Fruit fly (Drosophila melanogaster) whole organism, larva: ENCODE measurements around the gene CG33510.

Source experiments
- noc ChIP-seq: fragments of 200-800 bp; sonication (Bioruptor generic); optimal IDR thresholded peaks from 3 replicates; lab custom pipeline; 2019; ENCODE audit warnings: missing biosample characterization, mild to moderate bottlenecking, missing genetic modification characterization, moderate library complexity

CG33510 gene

DNA sequence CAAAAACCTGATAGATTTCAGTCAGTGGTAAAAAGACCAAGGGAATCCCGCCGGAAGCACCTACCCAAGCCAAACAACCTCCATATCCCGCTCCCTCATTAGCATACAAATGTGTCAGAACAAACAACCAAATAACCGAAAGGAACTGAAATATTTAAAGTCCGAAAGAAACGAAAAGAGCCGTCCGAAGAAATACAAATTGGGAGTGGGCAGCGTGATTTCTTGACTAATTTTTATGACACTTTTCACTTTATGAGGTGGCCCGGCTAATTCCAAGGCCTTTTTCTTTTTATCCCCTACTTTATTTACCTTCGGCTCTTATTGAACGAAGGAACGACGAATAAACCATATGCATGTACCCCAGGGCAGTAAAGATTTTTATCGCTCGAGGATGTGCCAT is 43.4 kb downstream of the CG33510 start:
- TF ChIP-seq noc (tag; lab: Kevin White, UChicago) = no peak

DNA sequence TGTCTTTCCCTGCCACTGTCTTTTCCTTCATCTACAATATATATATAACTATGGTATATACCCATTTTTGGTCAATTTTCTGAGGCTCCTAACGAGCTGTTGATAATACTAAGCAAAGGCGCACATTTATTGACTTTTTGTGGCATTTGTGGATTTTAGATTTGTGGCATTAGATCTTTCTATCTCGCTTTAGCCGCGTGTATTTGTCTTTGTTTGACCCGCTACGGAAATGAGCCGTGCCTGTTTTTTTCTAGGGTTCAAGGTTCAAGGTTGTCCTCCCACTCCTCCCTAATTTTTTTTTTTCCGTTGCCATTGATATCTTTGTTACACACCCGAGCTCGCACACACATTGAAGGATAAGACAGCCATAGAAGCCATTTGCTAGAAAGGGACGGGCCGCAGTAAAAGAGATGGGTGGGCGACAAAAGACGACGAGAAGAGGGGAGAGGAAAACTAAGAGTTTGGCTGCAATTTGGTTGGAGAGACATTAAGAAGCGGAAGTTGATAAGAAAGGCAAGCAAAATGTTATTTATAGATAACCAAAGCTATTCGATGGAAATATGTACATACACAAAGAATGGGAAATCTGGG is 44.5 kb downstream of the CG33510 start:
- no peak for TF ChIP-seq noc (tag; lab: Kevin White, UChicago)

DNA sequence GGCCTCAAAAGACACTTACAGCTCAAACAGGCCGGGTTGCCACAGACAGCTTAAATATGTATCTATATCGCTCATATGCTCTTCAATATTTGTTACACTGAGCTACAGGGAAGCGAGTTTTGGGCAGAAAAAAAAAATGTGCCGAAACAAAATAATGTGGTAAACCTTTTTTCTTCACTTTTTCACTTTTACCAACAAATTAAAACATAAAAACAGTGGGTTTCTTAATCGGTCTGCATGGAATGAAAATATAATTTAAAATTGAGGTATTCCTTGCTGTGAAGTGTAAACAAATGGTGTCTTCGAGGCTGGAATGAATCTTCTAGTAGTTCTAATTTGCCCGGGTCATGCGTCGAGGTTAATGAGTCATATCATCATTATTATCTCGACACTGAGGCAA is 45.4 kb downstream of the CG33510 start:
- no peak for TF ChIP-seq noc (tag; lab: Kevin White, UChicago)

- TF ChIP-seq noc (tag; lab: Kevin White, UChicago) = no peak
These were observed 46.4 kb downstream of the CG33510 start for dm6 chr2L:21037723-21038122.

DNA sequence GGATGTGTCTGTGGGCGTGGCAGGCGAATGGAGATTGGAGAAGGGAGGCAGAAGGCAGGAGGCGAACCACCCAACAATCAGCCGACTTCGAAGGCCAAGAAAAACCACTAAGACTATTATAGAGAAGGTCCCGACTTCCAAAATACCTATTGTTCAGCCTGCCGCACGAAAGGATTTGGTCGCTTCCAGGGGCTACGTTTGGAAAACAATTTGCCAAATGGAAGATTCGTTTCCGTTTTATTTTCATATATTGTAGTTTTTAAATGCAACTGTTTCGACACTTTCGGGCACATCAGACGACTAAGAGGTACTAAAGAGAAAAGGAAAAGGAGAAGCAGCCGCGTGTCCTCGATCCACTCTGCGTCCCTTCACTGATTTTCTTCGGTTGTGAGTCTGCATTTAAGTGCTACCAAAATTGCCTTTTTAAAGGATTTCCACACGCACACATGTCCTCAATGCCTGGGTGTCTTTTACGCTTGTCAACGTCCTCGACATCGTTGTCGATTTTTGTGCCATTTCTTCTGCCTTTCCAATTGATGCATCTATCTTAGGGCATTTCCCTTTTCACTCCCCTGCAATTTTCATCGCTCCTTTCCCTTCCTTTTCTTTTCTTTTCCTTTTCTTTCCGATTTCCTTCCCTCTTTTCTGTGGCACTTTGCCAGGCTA is 48.3 kb downstream of the CG33510 start:
- TF ChIP-seq noc (tag; lab: Kevin White, UChicago) = no peak

- TF ChIP-seq noc (tag; lab: Kevin White, UChicago) = no peak
These were observed 49.7 kb downstream of the CG33510 start for dm6 chr2L:21034388-21034787.

DNA sequence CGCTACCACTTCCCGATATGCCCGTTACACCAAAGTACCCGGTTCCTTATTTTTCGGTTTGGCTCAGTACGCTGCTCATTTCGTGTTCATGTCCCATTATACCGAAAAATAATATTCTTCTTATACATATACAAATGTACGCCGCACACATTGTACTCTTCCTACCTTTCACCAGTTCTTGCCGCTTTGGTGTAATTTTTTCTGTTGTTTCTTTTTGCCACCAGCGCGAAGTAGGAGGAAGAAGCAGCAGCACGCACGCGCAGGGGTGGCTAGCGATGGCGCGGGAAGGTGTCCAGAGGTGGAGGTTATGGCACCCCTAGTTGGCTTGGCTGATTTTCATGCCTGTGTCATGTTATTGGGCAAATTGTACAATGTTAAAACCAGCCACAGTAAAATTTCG is 50.8 kb downstream of the CG33510 start:
- no peak for TF ChIP-seq noc (tag; lab: Kevin White, UChicago)
